Worm (Caenorhabditis elegans): ENCODE measurements around the gene W07A12.8.

DNA sequence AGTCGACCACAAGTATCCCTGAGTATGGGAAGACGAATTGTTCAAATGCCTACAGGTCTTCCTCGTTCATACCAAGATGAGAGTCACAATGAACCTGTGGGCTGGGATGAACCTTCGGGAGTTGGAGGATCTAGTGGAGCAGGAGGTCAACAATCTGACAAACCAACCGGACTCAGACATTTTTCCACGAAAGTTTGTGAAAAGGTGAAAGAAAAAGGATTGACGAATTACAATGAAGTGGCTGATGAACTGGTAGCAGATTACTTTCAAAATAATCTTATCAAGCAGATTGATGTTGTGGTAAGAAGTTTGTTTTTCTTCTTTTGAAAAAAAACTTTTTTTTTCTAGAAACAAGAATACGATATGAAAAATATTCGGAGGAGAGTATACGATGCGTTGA lies 4.4 kb upstream of the W07A12.8 start:
- no peak for TF ChIP-seq him-1 (tag; optimal IDR thresholded peaks at IDR 0.05)
- no peak for TF ChIP-seq dao-5 (tag; optimal IDR thresholded peaks at IDR 0.05)
- TF ChIP-seq W03F9.2 (tag; optimal IDR thresholded peaks at IDR 0.05) = no peak

All from whole organism, L4/young adult.